Fruit fly (Drosophila melanogaster) whole organism, embryonic: ENCODE measurements around the gene Pvr.

Experiments
- BEAF-32 ChIP-seq: fragments of 200-800 bp; sonication (Bioruptor generic); optimal IDR thresholded peaks from 3 replicates; lab custom pipeline; 2017; ENCODE audit warnings: missing biosample characterization, missing genetic modification characterization, mild to moderate bottlenecking, moderate library complexity, missing genetic modification reagents
- Bgb ChIP-seq: fragments of 200-800 bp; sonication (Bioruptor generic); IDR thresholded peaks from 2 replicates; pipeline ENCODE4 v1.3.6; 2022; ENCODE audit warnings: missing biosample characterization, missing genetic modification characterization; ENCODE audit not compliant: partially characterized antibody
- CG10209 ChIP-seq: fragments of 200-800 bp; sonication (Bioruptor generic); optimal IDR thresholded peaks from 3 replicates; lab custom pipeline; 2017; ENCODE audit warnings: missing biosample characterization, mild to moderate bottlenecking, missing genetic modification characterization, missing genetic modification reagents
- CG10267 ChIP-seq: fragments of 200-800 bp; sonication (Bioruptor generic); optimal IDR thresholded peaks from 2 replicates; lab custom pipeline; 2018; ENCODE audit warnings: missing biosample characterization, mild to moderate bottlenecking, missing genetic modification characterization, moderate library complexity
- CG11247 ChIP-seq: fragments of 200-800 bp; sonication (Bioruptor generic); IDR thresholded peaks from 2 replicates; pipeline ENCODE4 v1.3.6; 2022; ENCODE audit warnings: missing biosample characterization, missing genetic modification characterization
- CG12744 ChIP-seq: fragments of 200-800 bp; sonication (Bioruptor generic); optimal IDR thresholded peaks from 2 replicates; lab custom pipeline; 2016; ENCODE audit warnings: missing biosample characterization, missing genetic modification characterization
- CG13287 ChIP-seq: fragments of 200-800 bp; sonication (Bioruptor generic); IDR thresholded peaks from 2 replicates; pipeline ENCODE4 v1.3.6; 2022; ENCODE audit warnings: missing biosample characterization, missing genetic modification characterization; ENCODE audit not compliant: partially characterized antibody
- CG14710 ChIP-seq: fragments of 200-800 bp; sonication (Bioruptor generic); optimal IDR thresholded peaks from 3 replicates; lab custom pipeline; 2019; ENCODE audit warnings: missing biosample characterization, mild to moderate bottlenecking, missing genetic modification characterization, moderate library complexity
- CG14860 ChIP-seq: fragments of 200-800 bp; sonication (Bioruptor generic); IDR thresholded peaks from 3 replicates; pipeline ENCODE4 v1.3.6; 2022; ENCODE audit warnings: missing biosample characterization, missing genetic modification characterization; ENCODE audit not compliant: partially characterized antibody
- CG16813 ChIP-seq: fragments of 200-800 bp; sonication (Bioruptor generic); IDR thresholded peaks from 3 replicates; pipeline ENCODE4 v1.3.6; 2022; ENCODE audit warnings: missing biosample characterization, missing genetic modification characterization; ENCODE audit not compliant: partially characterized antibody
- CG2116 ChIP-seq: fragments of 200-800 bp; sonication (Bioruptor generic); optimal IDR thresholded peaks from 3 replicates; lab custom pipeline; 2018; ENCODE audit warnings: missing biosample characterization, mild to moderate bottlenecking, missing genetic modification characterization
- CG2889 ChIP-seq: fragments of 200-800 bp; sonication (Bioruptor generic); IDR thresholded peaks from 3 replicates; pipeline ENCODE4 v1.3.6; 2022; ENCODE audit warnings: missing biosample characterization, missing genetic modification characterization
- CG30403 ChIP-seq: fragments of 200-800 bp; sonication (Bioruptor generic); optimal IDR thresholded peaks from 3 replicates; lab custom pipeline; 2016; ENCODE audit warnings: missing biosample characterization, missing genetic modification characterization
- CG33557 ChIP-seq: fragments of 200-800 bp; sonication (Bioruptor generic); optimal IDR thresholded peaks from 2 replicates; lab custom pipeline; 2019; ENCODE audit warnings: missing biosample characterization, mild to moderate bottlenecking, missing genetic modification characterization, moderate library complexity
- CG34224 ChIP-seq: fragments of 200-800 bp; sonication (Bioruptor generic); IDR thresholded peaks from 3 replicates; pipeline ENCODE4 v1.3.6; 2022; ENCODE audit warnings: missing biosample characterization, missing genetic modification characterization; ENCODE audit not compliant: partially characterized antibody
- CG3995 ChIP-seq: fragments of 200-800 bp; sonication (Bioruptor generic); optimal IDR thresholded peaks from 3 replicates; lab custom pipeline; 2016; ENCODE audit warnings: missing biosample characterization, missing genetic modification characterization
- CG4328 ChIP-seq: fragments of 200-800 bp; sonication (Bioruptor generic); optimal IDR thresholded peaks from 3 replicates; lab custom pipeline; 2017; ENCODE audit warnings: missing biosample characterization, missing genetic modification reagents, missing genetic modification characterization
- CG4617 ChIP-seq: fragments of 200-800 bp; sonication (Bioruptor generic); optimal IDR thresholded peaks from 3 replicates; lab custom pipeline; 2016; ENCODE audit warnings: missing biosample characterization, missing genetic modification characterization, borderline replicate concordance
- CG6791 ChIP-seq: fragments of 200-800 bp; sonication (Bioruptor generic); IDR thresholded peaks from 3 replicates; pipeline ENCODE4 v1.3.6; 2022; ENCODE audit warnings: missing biosample characterization, missing genetic modification characterization; ENCODE audit not compliant: partially characterized antibody
- CG9609 ChIP-seq: fragments of 200-800 bp; sonication (Bioruptor generic); optimal IDR thresholded peaks from 3 replicates; lab custom pipeline; 2016; ENCODE audit warnings: missing biosample characterization, missing genetic modification characterization
- Doc3 ChIP-seq: fragments of 200-800 bp; sonication (Bioruptor generic); IDR thresholded peaks from 3 replicates; pipeline ENCODE4 v1.3.6; 2022; ENCODE audit warnings: missing biosample characterization, missing genetic modification characterization; ENCODE audit not compliant: partially characterized antibody
- Dref ChIP-seq: fragments of 200-800 bp; sonication (Bioruptor generic); IDR thresholded peaks from 2 replicates; pipeline ENCODE4 v1.3.6; 2022; ENCODE audit warnings: missing biosample characterization, missing genetic modification characterization
- E2f2 ChIP-seq: fragments of 200-800 bp; sonication (Bioruptor generic); IDR thresholded peaks from 2 replicates; pipeline ENCODE4 v1.3.6; 2022; ENCODE audit warnings: missing biosample characterization, missing genetic modification characterization
- Fer2 ChIP-seq: fragments of 200-800 bp; sonication (Bioruptor generic); optimal IDR thresholded peaks from 2 replicates; lab custom pipeline; 2018; ENCODE audit warnings: missing biosample characterization, mild to moderate bottlenecking, missing genetic modification characterization, moderate library complexity
- HLH4C ChIP-seq: fragments of 200-800 bp; sonication (Bioruptor generic); IDR thresholded peaks from 3 replicates; pipeline ENCODE4 v1.3.6; 2022; ENCODE audit warnings: missing biosample characterization, missing genetic modification characterization; ENCODE audit not compliant: partially characterized antibody
- Hr39 ChIP-seq: fragments of >200 bp; optimal IDR thresholded peaks from 2 replicates; lab custom pipeline; 2017
- MESR4 ChIP-seq: fragments of 200-800 bp; sonication (Bioruptor generic); optimal IDR thresholded peaks from 2 replicates; lab custom pipeline; 2018; ENCODE audit warnings: missing biosample characterization, mild to moderate bottlenecking, missing genetic modification characterization, moderate library complexity
- Oaz ChIP-seq: fragments of 200-800 bp; sonication (Bioruptor generic); IDR thresholded peaks from 2 replicates; pipeline ENCODE4 v1.3.6; 2022; ENCODE audit warnings: missing biosample characterization, missing genetic modification characterization
- Scr ChIP-seq: fragments of 200-800 bp; sonication (Bioruptor generic); IDR thresholded peaks from 2 replicates; pipeline ENCODE4 v1.3.6; 2022; ENCODE audit warnings: missing biosample characterization, missing genetic modification characterization; ENCODE audit not compliant: partially characterized antibody
- ac ChIP-seq: fragments of 200-800 bp; sonication (Bioruptor generic); optimal IDR thresholded peaks from 3 replicates; lab custom pipeline; 2017; ENCODE audit warnings: missing biosample characterization, mild to moderate bottlenecking, missing genetic modification characterization
- amos ChIP-seq: fragments of 200-800 bp; sonication (Bioruptor generic); IDR thresholded peaks from 2 replicates; pipeline ENCODE4 v1.3.6; 2022; ENCODE audit warnings: missing biosample characterization, missing genetic modification characterization; ENCODE audit not compliant: partially characterized antibody
- ato ChIP-seq: fragments of 200-800 bp; sonication (Bioruptor generic); IDR thresholded peaks from 2 replicates; pipeline ENCODE4 v1.3.6; 2022; ENCODE audit warnings: missing biosample characterization, missing genetic modification characterization; ENCODE audit not compliant: partially characterized antibody
- gfzf ChIP-seq: fragments of 200-800 bp; sonication (Bioruptor generic); optimal IDR thresholded peaks from 2 replicates; lab custom pipeline; 2016; ENCODE audit warnings: missing biosample characterization, mild to moderate bottlenecking, missing genetic modification characterization, moderate library complexity
- hb ChIP-seq: fragments of 200-800 bp; sonication (Bioruptor generic); IDR thresholded peaks from 3 replicates; pipeline ENCODE4 v1.3.6; 2022; ENCODE audit warnings: missing biosample characterization, missing genetic modification characterization; ENCODE audit not compliant: partially characterized antibody
- hbn ChIP-seq: fragments of 200-800 bp; sonication (Bioruptor generic); IDR thresholded peaks from 2 replicates; pipeline ENCODE4 v1.3.6; 2022; ENCODE audit warnings: missing biosample characterization, missing genetic modification characterization; ENCODE audit not compliant: partially characterized antibody
- klu ChIP-seq: fragments of 200-800 bp; sonication (Bioruptor generic); IDR thresholded peaks from 2 replicates; pipeline ENCODE4 v1.3.6; 2022; ENCODE audit warnings: missing biosample characterization, missing genetic modification characterization
- kni ChIP-seq: fragments of 200-800 bp; sonication (Bioruptor generic); optimal IDR thresholded peaks from 3 replicates; lab custom pipeline; 2017; ENCODE audit warnings: mild to moderate bottlenecking, missing biosample characterization, missing genetic modification reagents, missing genetic modification characterization
- lbe ChIP-seq: fragments of 200-800 bp; sonication (Bioruptor generic); optimal IDR thresholded peaks from 2 replicates; lab custom pipeline; 2016; ENCODE audit warnings: missing biosample characterization, mild to moderate bottlenecking, missing genetic modification characterization
- pzg ChIP-seq: fragments of 200-800 bp; sonication (Bioruptor generic); optimal IDR thresholded peaks from 3 replicates; lab custom pipeline; 2018; ENCODE audit warnings: missing biosample characterization, mild to moderate bottlenecking, missing genetic modification characterization, moderate library complexity
- sc ChIP-seq, 3 experiments: fragments of >200 bp in 2 of 3; fragments of 200-800 bp in 1 of 3; sonication (Bioruptor generic) in 1 of 3; optimal IDR thresholded peaks; 2 replicates in 2 of 3; 3 replicates in 1 of 3; lab custom pipeline; 2017; ENCODE audit warnings: mild to moderate bottlenecking in 1 of 3, missing biosample characterization in 1 of 3, missing genetic modification characterization in 1 of 3, missing genetic modification reagents in 1 of 3
- schlank ChIP-seq: fragments of 200-800 bp; sonication (Bioruptor generic); optimal IDR thresholded peaks from 2 replicates; lab custom pipeline; 2018; ENCODE audit warnings: missing biosample characterization, mild to moderate bottlenecking, missing genetic modification characterization
- sna ChIP-seq: fragments of 200-800 bp; sonication (Bioruptor generic); IDR thresholded peaks from 2 replicates; pipeline ENCODE4 v1.3.6; 2022; ENCODE audit warnings: missing biosample characterization, missing genetic modification characterization; ENCODE audit not compliant: partially characterized antibody
- stwl ChIP-seq: fragments of 200-800 bp; sonication (Bioruptor generic); optimal IDR thresholded peaks from 3 replicates; lab custom pipeline; 2018; ENCODE audit warnings: missing biosample characterization, mild to moderate bottlenecking, missing genetic modification characterization, moderate library complexity
- sug ChIP-seq: fragments of 200-800 bp; optimal IDR thresholded peaks from 2 replicates; lab custom pipeline; 2019; ENCODE audit warnings: missing biosample characterization, mild to moderate bottlenecking, missing genetic modification characterization, moderate library complexity
- tna ChIP-seq: fragments of 200-800 bp; sonication (Bioruptor generic); IDR thresholded peaks from 2 replicates; pipeline ENCODE4 v1.3.6; 2022; ENCODE audit warnings: missing biosample characterization, missing genetic modification characterization; ENCODE audit not compliant: partially characterized antibody
- toy ChIP-seq: fragments of 200-800 bp; sonication (Bioruptor generic); IDR thresholded peaks from 2 replicates; pipeline ENCODE4 v1.3.6; 2022; ENCODE audit warnings: missing biosample characterization, missing genetic modification characterization
- zen2 ChIP-seq: fragments of 200-800 bp; sonication (Bioruptor generic); IDR thresholded peaks from 3 replicates; pipeline ENCODE4 v1.3.6; 2022; ENCODE audit warnings: missing biosample characterization, missing genetic modification characterization; ENCODE audit not compliant: partially characterized antibody

Gene Pvr

dm6 chr2L:8220393-8220934 is 19.2 kb downstream of the Pvr start, which contains the start of gene Snx6 (continued):
- no peak for TF ChIP-seq CG2889 (GFP tag; lab: Robert Waterston, UW)
- peak; percentile 12 for TF ChIP-seq CG14710 (tag; lab: Kevin White, UChicago)
- no peak for TF ChIP-seq CG30403
- TF ChIP-seq HLH4C (GFP tag; lab: Robert Waterston, UW): peak; percentile 70
- no peak for TF ChIP-seq gfzf
- TF ChIP-seq Dref (GFP tag; lab: Robert Waterston, UW): peak; percentile 86
- peak; percentile 60; the same call in 1 of the 2 replicates for TF ChIP-seq sna (GFP tag; lab: Robert Waterston, UW)
- 0 out of 2 replicates have a peak, but pooled peaks have one; percentile 37 for TF ChIP-seq ato (GFP tag; lab: Robert Waterston, UW)
- TF ChIP-seq CG34224 (GFP tag; lab: Robert Waterston, UW): peak; percentile 83
- no peak for TF ChIP-seq toy (GFP tag; lab: Robert Waterston, UW)
- TF ChIP-seq sug: peak; percentile 80
- peak; percentile 86 for TF ChIP-seq CG13287 (GFP tag; lab: Robert Waterston, UW)
- TF ChIP-seq Doc3 (GFP tag; lab: Robert Waterston, UW): peak; percentile 65
- TF ChIP-seq Oaz (GFP tag; lab: Robert Waterston, UW): no peak
- TF ChIP-seq CG11247 (GFP tag; lab: Robert Waterston, UW): no peak
- TF ChIP-seq CG6791 (GFP tag; lab: Robert Waterston, UW): peak; percentile 58; the same call in 2 of the 3 replicates
- peak; percentile 26 for TF ChIP-seq CG10267
- TF ChIP-seq CG4617 (GFP tag; lab: Kevin White, UChicago): peak; percentile 25
- TF ChIP-seq sc (optimal IDR thresholded peaks at IDR 0.05; lab: Kevin White, UChicago): no peak
- TF ChIP-seq sc (GFP tag; optimal IDR thresholded peaks at IDR 0.05; lab: Kevin White, UChicago): no peak
- TF ChIP-seq tna: 0 out of 2 replicates have a peak, but pooled peaks have one; percentile 39
- no peak for TF ChIP-seq Fer2 (tag; lab: Kevin White, UChicago)
- peak; percentile 50; the same call in 1 of the 3 replicates for TF ChIP-seq CG16813 (GFP tag; lab: Robert Waterston, UW)
- TF ChIP-seq E2f2: peak; percentile 91
- TF ChIP-seq CG12744 (GFP tag; lab: Kevin White, UChicago): no peak
- no peak for TF ChIP-seq ac (GFP tag; lab: Kevin White, UChicago)
- TF ChIP-seq CG9609 (GFP tag; lab: Kevin White, UChicago): no peak
- TF ChIP-seq klu (GFP tag; lab: Robert Waterston, UW): no peak
- peak; percentile 64 for TF ChIP-seq BEAF-32
- TF ChIP-seq Hr39: no peak
- peak; percentile 56 for TF ChIP-seq lbe (GFP tag; lab: Kevin White, UChicago)
- no peak for TF ChIP-seq CG10209 (GFP tag; lab: Kevin White, UChicago)
- peak; percentile 56; the same call in 1 of the 2 replicates for TF ChIP-seq amos
- TF ChIP-seq hbn: peak; percentile 62
- peak; percentile 50 for TF ChIP-seq MESR4 (GFP tag; lab: Kevin White, UChicago)
- TF ChIP-seq CG2116 (GFP tag; lab: Kevin White, UChicago): peak; percentile 44
- no peak for TF ChIP-seq hb (GFP tag; lab: Robert Waterston, UW)
- TF ChIP-seq CG33557 (GFP tag; lab: Kevin White, UChicago): no peak
- TF ChIP-seq CG3995 (GFP tag; lab: Kevin White, UChicago): no peak
- TF ChIP-seq stwl (tag; lab: Kevin White, UChicago): peak; percentile 62
- TF ChIP-seq CG14860 (GFP tag; lab: Robert Waterston, UW): peak; percentile 35; the same call in 2 of the 3 replicates
- TF ChIP-seq Scr (GFP tag; lab: Robert Waterston, UW): peak; percentile 68
- no peak for TF ChIP-seq CG4328 (GFP tag; lab: Kevin White, UChicago)
- TF ChIP-seq kni (GFP tag; lab: Kevin White, UChicago): no peak
- peak; percentile 38 for TF ChIP-seq pzg (GFP tag; lab: Kevin White, UChicago)
- TF ChIP-seq schlank: no peak
- TF ChIP-seq zen2 (GFP tag; lab: Robert Waterston, UW): peak; percentile 59
- TF ChIP-seq Bgb (GFP tag; lab: Robert Waterston, UW): peak; percentile 71
